Worm (Caenorhabditis elegans) whole organism, L1 larva: Measurements from ENCODE around the gene Y69E1A.8.

Experiments used
- C04F5.9 ChIP-seq: sonication (generic microtip); optimal IDR thresholded peaks from 2 replicates; lab custom pipeline; 2016; ENCODE audit warnings: missing genetic modification characterization, missing compliant biosample characterization
- C16A3.4 ChIP-seq: fragments of 150-350 bp; optimal IDR thresholded peaks from 2 replicates; lab custom pipeline; 2014; ENCODE audit warnings: missing biosample characterization, missing genetic modification characterization
- C34B4.2 ChIP-seq: sonication (generic microtip); optimal IDR thresholded peaks from 2 replicates; lab custom pipeline; 2017; ENCODE audit warnings: mild to moderate bottlenecking, missing genetic modification characterization, missing compliant biosample characterization
- aha-1 ChIP-seq: fragments of 150-350 bp; optimal IDR thresholded peaks from 2 replicates; lab custom pipeline; 2014; ENCODE audit warnings: missing biosample characterization, missing genetic modification characterization
- aly-2 ChIP-seq: fragments of 150-350 bp; optimal IDR thresholded peaks from 2 replicates; lab custom pipeline; 2014; ENCODE audit warnings: missing biosample characterization, missing genetic modification characterization
- blmp-1 ChIP-seq: fragments of 150-350 bp; optimal IDR thresholded peaks from 2 replicates; lab custom pipeline; 2014; ENCODE audit warnings: missing biosample characterization, missing genetic modification characterization
- ceh-8 ChIP-seq: fragments of 200-800 bp; sonication (Bioruptor generic); optimal IDR thresholded peaks from 2 replicates; lab custom pipeline; 2018; ENCODE audit warnings: mild to moderate bottlenecking, missing genetic modification characterization, moderate library complexity, missing compliant biosample characterization
- ceh-82 ChIP-seq, 3 experiments: fragments of 150-350 bp in 1 of 3; sonication (generic microtip) in 2 of 3; optimal IDR thresholded peaks; 2 replicates each; lab custom pipeline; 2014 to 2017; ENCODE audit warnings: missing biosample characterization in 3 of 3, missing genetic modification characterization in 3 of 3
- ces-1 ChIP-seq: fragments of 150-350 bp; optimal IDR thresholded peaks from 2 replicates; lab custom pipeline; 2014; ENCODE audit warnings: missing biosample characterization, missing genetic modification reagents, missing genetic modification characterization
- dpl-1 ChIP-seq, 3 experiments: fragments of 150-350 bp in 2 of 3; sonication (generic microtip) in 1 of 3; optimal IDR thresholded peaks; 2 replicates each; lab custom pipeline; 2014 to 2017; ENCODE audit warnings: missing biosample characterization in 3 of 3, missing genetic modification characterization in 3 of 3, missing genetic modification reagents in 3 of 3
- dsc-1 ChIP-seq: sonication (generic microtip); optimal IDR thresholded peaks from 2 replicates; lab custom pipeline; 2016; ENCODE audit warnings: mild to moderate bottlenecking, missing genetic modification characterization, missing compliant biosample characterization
- efl-1 ChIP-seq, 4 experiments: fragments of 150-350 bp; optimal IDR thresholded peaks in 3 of 4; peaks in 1 of 4; 1 replicate in 1 of 4; 2 replicates in 3 of 4; lab custom pipeline; 2014; ENCODE audit warnings: missing biosample characterization in 2 of 4, missing genetic modification characterization in 2 of 4, missing genetic modification reagents in 2 of 4
- efl-3 ChIP-seq: fragments of 200-800 bp; sonication (Bioruptor generic); optimal IDR thresholded peaks from 2 replicates; lab custom pipeline; 2018; ENCODE audit warnings: mild to moderate bottlenecking, missing genetic modification characterization, missing compliant biosample characterization
- egl-13 ChIP-seq: sonication (generic microtip); optimal IDR thresholded peaks from 2 replicates; lab custom pipeline; 2016; ENCODE audit warnings: missing genotype, missing genetic modification reagents, missing genetic modification characterization, missing compliant biosample characterization
- egl-27 ChIP-seq, 2 experiments: fragments of 150-350 bp in 1 of 2; sonication (generic microtip); optimal IDR thresholded peaks; 3 replicates each; lab custom pipeline; 2017 to 2018; ENCODE audit warnings: missing biosample characterization in 2 of 2, missing genetic modification characterization in 2 of 2, missing genetic modification reagents in 2 of 2
- elt-3 ChIP-seq, 6 experiments: fragments of 150-350 bp in 1 of 6; sonication (generic microtip); optimal IDR thresholded peaks; 2 replicates each; lab custom pipeline; 2017 to 2018; ENCODE audit warnings: missing biosample characterization in 6 of 6, missing genetic modification characterization in 6 of 6, inconsistent platforms in 1 of 6
- ets-5 ChIP-seq: fragments of 200-800 bp; sonication (Bioruptor generic); IDR thresholded peaks from 2 replicates; pipeline ENCODE4 v1.3.6; 2022; ENCODE audit warnings: missing genetic modification characterization, missing compliant biosample characterization
- fkh-10 ChIP-seq: sonication (generic microtip); optimal IDR thresholded peaks from 2 replicates; lab custom pipeline; 2017; ENCODE audit warnings: missing biosample characterization, missing genetic modification reagents, missing genetic modification characterization
- fkh-8 ChIP-seq: sonication (generic microtip); optimal IDR thresholded peaks from 2 replicates; lab custom pipeline; 2016; ENCODE audit warnings: mild to moderate bottlenecking, missing genetic modification characterization, missing compliant biosample characterization
- fos-1 ChIP-seq: fragments of 150-350 bp; optimal IDR thresholded peaks from 2 replicates; lab custom pipeline; 2014; ENCODE audit warnings: missing biosample characterization, missing genetic modification characterization
- hpl-2 ChIP-seq: fragments of 150-350 bp; optimal IDR thresholded peaks from 2 replicates; lab custom pipeline; 2014; ENCODE audit warnings: missing biosample characterization, missing genetic modification reagents, missing genetic modification characterization
- jun-1 ChIP-seq: fragments of 150-350 bp; optimal IDR thresholded peaks from 2 replicates; lab custom pipeline; 2014; ENCODE audit warnings: missing biosample characterization, missing genetic modification reagents, missing genetic modification characterization
- lin-14 ChIP-seq: fragments of 200-800 bp; sonication (Bioruptor generic); optimal IDR thresholded peaks from 2 replicates; lab custom pipeline; 2018; ENCODE audit warnings: mild to moderate bottlenecking, missing genetic modification characterization, moderate library complexity, missing compliant biosample characterization
- lin-35 ChIP-seq, 2 experiments: fragments of 150-350 bp; optimal IDR thresholded peaks; 2 replicates each; lab custom pipeline; 2014; ENCODE audit warnings: missing biosample characterization in 2 of 2, missing genetic modification characterization in 2 of 2, missing genetic modification reagents in 2 of 2
- lsy-2 ChIP-seq, 2 experiments: fragments of 150-350 bp; optimal IDR thresholded peaks; 2 replicates each; lab custom pipeline; 2014; ENCODE audit warnings: missing biosample characterization in 2 of 2, missing genetic modification characterization in 2 of 2
- mab-9 ChIP-seq: fragments of 200-800 bp; sonication (Bioruptor generic); IDR thresholded peaks from 2 replicates; pipeline ENCODE4 v1.3.6; 2022; ENCODE audit warnings: missing genetic modification reagents, missing genetic modification characterization, missing compliant biosample characterization
- mef-2 ChIP-seq: fragments of 150-350 bp; optimal IDR thresholded peaks from 2 replicates; lab custom pipeline; 2014; ENCODE audit warnings: missing biosample characterization, missing genetic modification characterization
- nhr-11 ChIP-seq: fragments of 150-350 bp; optimal IDR thresholded peaks from 2 replicates; lab custom pipeline; 2014; ENCODE audit warnings: missing biosample characterization, missing genetic modification characterization
- nhr-71 ChIP-seq: sonication (generic microtip); optimal IDR thresholded peaks from 2 replicates; lab custom pipeline; 2016; ENCODE audit warnings: mild to moderate bottlenecking, missing genetic modification characterization, moderate library complexity, missing compliant biosample characterization
- nhr-76 ChIP-seq: sonication (generic microtip); optimal IDR thresholded peaks from 2 replicates; lab custom pipeline; 2017; ENCODE audit warnings: missing biosample characterization, missing genetic modification characterization
- nhr-77 ChIP-seq: fragments of 150-350 bp; optimal IDR thresholded peaks from 2 replicates; lab custom pipeline; 2014; ENCODE audit warnings: missing biosample characterization, missing genetic modification characterization
- nhr-85 ChIP-seq: sonication (generic microtip); peaks from one replicate; lab custom pipeline; 2016; ENCODE audit warnings: missing genetic modification characterization, inconsistent platforms, missing compliant biosample characterization
- nhr-90 ChIP-seq: sonication (generic microtip); optimal IDR thresholded peaks from 2 replicates; lab custom pipeline; 2016; ENCODE audit warnings: mild to moderate bottlenecking, missing genetic modification characterization, missing compliant biosample characterization; ENCODE audit not compliant: poor library complexity
- pag-3 ChIP-seq: sonication (generic microtip); optimal IDR thresholded peaks from 2 replicates; lab custom pipeline; 2017; ENCODE audit warnings: missing genetic modification characterization, mild to moderate bottlenecking, missing compliant biosample characterization, antibody characterized with exemption, borderline replicate concordance; ENCODE audit not compliant: insufficient read depth
- pax-3 ChIP-seq: fragments of 200-800 bp; sonication (Bioruptor generic); optimal IDR thresholded peaks from 2 replicates; lab custom pipeline; 2018; ENCODE audit warnings: mild to moderate bottlenecking, missing genetic modification characterization, moderate library complexity, missing compliant biosample characterization
- rnt-1 ChIP-seq: sonication (generic microtip); optimal IDR thresholded peaks from 2 replicates; lab custom pipeline; 2016; ENCODE audit warnings: mild to moderate bottlenecking, missing genetic modification characterization, moderate library complexity, missing compliant biosample characterization
- snpc-4 ChIP-seq: fragments of 150-350 bp; optimal IDR thresholded peaks from 2 replicates; lab custom pipeline; 2014; ENCODE audit warnings: missing biosample characterization, missing genetic modification characterization
- sox-4 ChIP-seq: sonication (generic microtip); optimal IDR thresholded peaks from 2 replicates; lab custom pipeline; 2016; ENCODE audit warnings: missing genetic modification characterization, missing compliant biosample characterization
- sptf-1 ChIP-seq: fragments of 150-350 bp; optimal IDR thresholded peaks from 2 replicates; lab custom pipeline; 2014; ENCODE audit warnings: missing biosample characterization, missing genetic modification characterization
- sup-37 ChIP-seq: fragments of 200-800 bp; sonication (Bioruptor generic); optimal IDR thresholded peaks from 2 replicates; lab custom pipeline; 2018; ENCODE audit warnings: mild to moderate bottlenecking, missing genetic modification characterization, missing compliant biosample characterization
- tbx-2 ChIP-seq: sonication (generic microtip); optimal IDR thresholded peaks from 2 replicates; lab custom pipeline; 2016; ENCODE audit warnings: missing genetic modification characterization, missing compliant biosample characterization
- tlp-1 ChIP-seq: fragments of 150-350 bp; optimal IDR thresholded peaks from 2 replicates; lab custom pipeline; 2014; ENCODE audit warnings: missing biosample characterization, missing genetic modification characterization
- unc-86 ChIP-seq: sonication (generic microtip); optimal IDR thresholded peaks from 2 replicates; lab custom pipeline; 2016; ENCODE audit warnings: missing genetic modification characterization, missing compliant biosample characterization
- unc-98 ChIP-seq: fragments of 200-800 bp; sonication (Bioruptor generic); IDR thresholded peaks from 2 replicates; pipeline ENCODE4 v1.3.6; 2022; ENCODE audit warnings: missing genetic modification characterization, missing compliant biosample characterization
- xbp-1 ChIP-seq: sonication (generic microtip); optimal IDR thresholded peaks from 2 replicates; lab custom pipeline; 2016; ENCODE audit warnings: missing genetic modification characterization, missing compliant biosample characterization
- zag-1 ChIP-seq: fragments of 150-350 bp; optimal IDR thresholded peaks from 2 replicates; lab custom pipeline; 2014; ENCODE audit warnings: missing biosample characterization, missing genetic modification characterization
- zip-4 ChIP-seq: fragments of 200-800 bp; sonication (Bioruptor generic); optimal IDR thresholded peaks from 2 replicates; lab custom pipeline; 2018; ENCODE audit warnings: mild to moderate bottlenecking, missing genetic modification characterization, moderate library complexity, missing compliant biosample characterization
- ztf-11 ChIP-seq, 2 experiments: sonication (generic microtip); optimal IDR thresholded peaks; 2 replicates each; lab custom pipeline; 2016 to 2017; ENCODE audit warnings: missing genetic modification characterization in 2 of 2, missing biosample characterization in 1 of 2, missing compliant biosample characterization in 1 of 2

Y69E1A.8 gene

ce11 chrIV:11006383-11006782 lies 40.0 kb downstream of the Y69E1A.8 start (continued):
- TF ChIP-seq ces-1 (no peak), fkh-10 (no peak), rnt-1 (tag; lab: Kevin White, UChicago) (no peak), fkh-8 (tag; lab: Kevin White, UChicago) (peak; percentile 76), jun-1 (no peak), sptf-1 (tag; lab: Kevin White, UChicago) (no peak), nhr-71 (tag; lab: Kevin White, UChicago) (peak; percentile 50), sox-4 (no peak), nhr-76 (no peak), nhr-85 (peak; percentile 6)
- TF ChIP-seq, all 84 proteins: peak for 8

ce11 chrIV:11006868-11007267 lies 40.5 kb downstream of the Y69E1A.8 start:
- TF ChIP-seq C16A3.4 (tag; lab: Kevin White, UChicago) (no peak), lin-14 (GFP tag; lab: Kevin White, UChicago) (peak; percentile 11), snpc-4 (no peak), C34B4.2 (tag; lab: Kevin White, UChicago) (no peak), elt-3 (tag; optimal IDR thresholded peaks at IDR 0.05; lab: Kevin White, UChicago) (peak in 1 of 6 experiments; percentile 30), zag-1 (tag; lab: Kevin White, UChicago) (no peak), egl-27 (tag; optimal IDR thresholded peaks at IDR 0.05; lab: Kevin White, UChicago) (no peak), blmp-1 (tag; lab: Kevin White, UChicago) (peak; percentile 9), nhr-11 (tag; lab: Kevin White, UChicago) (no peak), unc-98 (GFP tag; lab: Robert Waterston, UW) (no peak), dsc-1 (no peak), fos-1 (tag; lab: Kevin White, UChicago) (peak; percentile 29), C04F5.9 (tag; lab: Kevin White, UChicago) (no peak)

ce11 chrIV:11008255-11008654 lies 41.9 kb downstream of the Y69E1A.8 start:
- TF ChIP-seq C16A3.4 (tag; lab: Kevin White, UChicago) (no peak), efl-1 (optimal IDR thresholded peaks at IDR 0.05; lab: Kevin White, UChicago) (peak; percentile 19 to 22), efl-1 (GFP tag; optimal IDR thresholded peaks at IDR 0.05 in 1 of 2; lab: Kevin White, UChicago) (peak in 1 of 2 experiments; percentile 20), efl-3 (GFP tag; lab: Kevin White, UChicago) (no peak), zip-4 (GFP tag; lab: Kevin White, UChicago) (no peak), nhr-76 (no peak), dpl-1 (GFP tag; optimal IDR thresholded peaks at IDR 0.05; lab: Kevin White, UChicago) (peak in 2 of 3 experiments; percentile 13 to 18), lin-35 (GFP tag; optimal IDR thresholded peaks at IDR 0.05; lab: Kevin White, UChicago) (peak in 1 of 2 experiments; percentile 33), ceh-82 (tag; optimal IDR thresholded peaks at IDR 0.05; lab: Kevin White, UChicago) (no peak), unc-98 (GFP tag; lab: Robert Waterston, UW) (no peak), lsy-2 (tag; optimal IDR thresholded peaks at IDR 0.05; lab: Kevin White, UChicago) (peak; percentile 5 to 52), sup-37 (GFP tag; lab: Kevin White, UChicago) (no peak), tlp-1 (tag; lab: Kevin White, UChicago) (no peak), pag-3 (no peak), mef-2 (tag; lab: Kevin White, UChicago) (no peak), unc-86 (tag; lab: Kevin White, UChicago) (no peak), aly-2 (tag; lab: Kevin White, UChicago) (no peak), xbp-1 (tag; lab: Kevin White, UChicago) (peak; percentile 11), C34B4.2 (tag; lab: Kevin White, UChicago) (no peak), rnt-1 (tag; lab: Kevin White, UChicago) (peak; percentile 19), ztf-11 (tag; optimal IDR thresholded peaks at IDR 0.05; lab: Kevin White, UChicago) (no peak), fkh-10 (no peak), tbx-2 (tag; lab: Kevin White, UChicago) (peak; percentile 12), egl-27 (tag; optimal IDR thresholded peaks at IDR 0.05; lab: Kevin White, UChicago) (no peak), mab-9 (GFP tag; lab: Robert Waterston, UW) (no peak), pax-3 (tag; lab: Kevin White, UChicago) (no peak), hpl-2 (GFP tag; lab: Kevin White, UChicago) (no peak), aha-1 (tag; lab: Kevin White, UChicago) (no peak), nhr-90 (tag; lab: Kevin White, UChicago) (no peak), egl-13 (tag; lab: Kevin White, UChicago) (no peak), dsc-1 (no peak), nhr-77 (no peak), ceh-8 (GFP tag; lab: Kevin White, UChicago) (no peak), ets-5 (GFP tag; lab: Robert Waterston, UW) (no peak)
